Fruit fly (Drosophila melanogaster): ENCODE results near the gene CG33985.

CG33985 gene

dm6 chr3L:15553993-15554644, 27.5 kb upstream of the CG33985 start, which contains the start of gene AGO2 (continued):
- TF ChIP-seq CG2116 (GFP tag; optimal IDR thresholded peaks at IDR 0.05): peak; percentile 91
- no peak for TF ChIP-seq tio (GFP tag; optimal IDR thresholded peaks at IDR 0.05)
- TF ChIP-seq so (GFP tag; IDR thresholded peaks at IDR 0.05): no peak
- peak; percentile 47 for TF ChIP-seq Neu2 (GFP tag; optimal IDR thresholded peaks at IDR 0.05; ENCODE audit: borderline replicate concordance)
- peak; percentile 73; the same call in 1 of the 2 replicates for TF ChIP-seq nerfin-2 (GFP tag; IDR thresholded peaks at IDR 0.05; ENCODE audit: partially characterized antibody)
- TF ChIP-seq TFAM (GFP tag; optimal IDR thresholded peaks at IDR 0.05): no peak
- 0 out of 3 replicates have a peak, but pooled peaks have one; percentile 34 for TF ChIP-seq Dbx (GFP tag; IDR thresholded peaks at IDR 0.05)
- TF ChIP-seq Oli (tag; optimal IDR thresholded peaks at IDR 0.05): no peak
- peak; percentile 9 for TF ChIP-seq BtbVII (GFP tag; optimal IDR thresholded peaks at IDR 0.05)
- no peak for TF ChIP-seq repo (GFP tag; optimal IDR thresholded peaks at IDR 0.05)
- no peak for TF ChIP-seq CG14667 (GFP tag; IDR thresholded peaks at IDR 0.05)
- no peak for TF ChIP-seq slbo (GFP tag; IDR thresholded peaks at IDR 0.05)
- peak; percentile 29 for TF ChIP-seq fu2 (GFP tag; optimal IDR thresholded peaks at IDR 0.05)
- TF ChIP-seq CG15073 (GFP tag; optimal IDR thresholded peaks at IDR 0.05): no peak
- no peak for TF ChIP-seq ap (GFP tag; IDR thresholded peaks at IDR 0.05)
- no peak for TF ChIP-seq CG9817 (tag; optimal IDR thresholded peaks at IDR 0.05)
- no peak for TF ChIP-seq usp (GFP tag; optimal IDR thresholded peaks at IDR 0.05)
- no peak for TF ChIP-seq CG12236 (GFP tag; optimal IDR thresholded peaks at IDR 0.05)
- no peak for TF ChIP-seq ham (GFP tag; IDR thresholded peaks at IDR 0.05)

dm6 chr3L:15548843-15549242, 22.2 kb upstream of the CG33985 start:
- no peak for TF ChIP-seq CG10654 (GFP tag; optimal IDR thresholded peaks at IDR 0.05)
- no peak for TF ChIP-seq Stat92E (GFP tag; optimal IDR thresholded peaks at IDR 0.05)
- TF ChIP-seq Asciz (GFP tag; optimal IDR thresholded peaks at IDR 0.05): peak; percentile 28
- TF ChIP-seq CG1529 (GFP tag; optimal IDR thresholded peaks at IDR 0.05): no peak
- TF ChIP-seq hb (GFP tag; IDR thresholded peaks at IDR 0.05; ENCODE audit: partially characterized antibody): no peak
- TF ChIP-seq H2.0 (GFP tag; IDR thresholded peaks at IDR 0.05): no peak
- no peak for TF ChIP-seq CG3407 (GFP tag; optimal IDR thresholded peaks at IDR 0.05)
- no peak for TF ChIP-seq CG17186 (GFP tag; optimal IDR thresholded peaks at IDR 0.05)
- TF ChIP-seq CG32772 (GFP tag; IDR thresholded peaks at IDR 0.05): no peak
- TF ChIP-seq CG4328 (GFP tag; optimal IDR thresholded peaks at IDR 0.05): peak; percentile 42
- no peak for TF ChIP-seq dimm (GFP tag; IDR thresholded peaks at IDR 0.05)
- TF ChIP-seq unpg (GFP tag; optimal IDR thresholded peaks at IDR 0.05): peak; percentile 7
- TF ChIP-seq CG3065 (GFP tag; optimal IDR thresholded peaks at IDR 0.05): no peak
- peak; percentile 51 for TF ChIP-seq CG6854 (GFP tag; optimal IDR thresholded peaks at IDR 0.05)
- no peak for TF ChIP-seq tna (GFP tag; IDR thresholded peaks at IDR 0.05; ENCODE audit: partially characterized antibody)
- no peak for TF ChIP-seq Sry-β (GFP tag; optimal IDR thresholded peaks at IDR 0.05)
- no peak for TF ChIP-seq CG30403 (GFP tag; optimal IDR thresholded peaks at IDR 0.05)
- peak; percentile 56 for TF ChIP-seq Fer1 (GFP tag; optimal IDR thresholded peaks at IDR 0.05)
- TF ChIP-seq CG10462 (GFP tag; optimal IDR thresholded peaks at IDR 0.05): no peak
- TF ChIP-seq CG17361 (GFP tag; IDR thresholded peaks at IDR 0.05): 0 out of 3 replicates have a peak, but pooled peaks have one; percentile 17
- TF ChIP-seq HmgZ (tag; optimal IDR thresholded peaks at IDR 0.05): peak; percentile 6
- peak; percentile 10; the same call in 1 of the 2 replicates for TF ChIP-seq sob (GFP tag; IDR thresholded peaks at IDR 0.05)
- peak; percentile 4 for TF ChIP-seq CoRest (tag; optimal IDR thresholded peaks at IDR 0.05)
- TF ChIP-seq gro (GFP tag; optimal IDR thresholded peaks at IDR 0.05): peak; percentile 38
- TF ChIP-seq Fer3 (tag; optimal IDR thresholded peaks at IDR 0.05): peak; percentile 48
- TF ChIP-seq CG12104 (GFP tag; optimal IDR thresholded peaks at IDR 0.05): peak; percentile 10
- peak; percentile 16 for TF ChIP-seq odd (GFP tag; optimal IDR thresholded peaks at IDR 0.05)
- TF ChIP-seq Optix (GFP tag; IDR thresholded peaks at IDR 0.05): no peak
- peak; percentile 45 for TF ChIP-seq fd3F (GFP tag; optimal IDR thresholded peaks at IDR 0.05)
- peak; percentile 20; the same call in 1 of the 2 replicates for TF ChIP-seq danr (GFP tag; IDR thresholded peaks at IDR 0.05)
- TF ChIP-seq CG11723 (GFP tag; optimal IDR thresholded peaks at IDR 0.05): no peak

Data from whole organism, embryonic.